Worm (Caenorhabditis elegans): ENCODE data around the gene atad-3.

ce11 chrII:10204428-10205049, 44.3 kb upstream of the atad-3 start:
- TF ChIP-seq elt-4 (tag; optimal IDR thresholded peaks at IDR 0.05): no peak
- no peak for TF ChIP-seq pag-3 (tag; optimal IDR thresholded peaks at IDR 0.05; ENCODE audit: borderline replicate concordance)
- TF ChIP-seq ceh-9 (tag; optimal IDR thresholded peaks at IDR 0.05): no peak
- TF ChIP-seq hlh-30 (tag; optimal IDR thresholded peaks at IDR 0.05; ENCODE audit: insufficient read depth): peak; percentile 11
- no peak for TF ChIP-seq pqm-1 (tag; optimal IDR thresholded peaks at IDR 0.05)
- no peak for TF ChIP-seq pros-1 (tag; optimal IDR thresholded peaks at IDR 0.05)
- no peak for TF ChIP-seq F13H6.1 (tag; optimal IDR thresholded peaks at IDR 0.05)
- TF ChIP-seq sox-2 (GFP tag; IDR thresholded peaks at IDR 0.05): no peak
